Worm (Caenorhabditis elegans) whole organism, mixed stage, embryonic: Measurements from ENCODE around the gene tomm-22.

Source experiments
- ces-1 ChIP-seq: fragments of 150-350 bp; optimal IDR thresholded peaks from 2 replicates; lab custom pipeline; 2014; ENCODE audit warnings: missing biosample characterization, missing genetic modification reagents, missing genetic modification characterization
- mep-1 ChIP-seq: fragments of 150-350 bp; optimal IDR thresholded peaks from 2 replicates; lab custom pipeline; 2017; ENCODE audit warnings: missing biosample characterization, missing genetic modification reagents, missing genetic modification characterization, inconsistent platforms
- mls-2 ChIP-seq: sonication (generic microtip); optimal IDR thresholded peaks from 2 replicates; lab custom pipeline; 2016; ENCODE audit warnings: mild to moderate bottlenecking, missing genetic modification characterization, moderate library complexity, missing compliant biosample characterization
- nhr-28 ChIP-seq: fragments of 150-350 bp; optimal IDR thresholded peaks from 2 replicates; lab custom pipeline; 2014; ENCODE audit warnings: missing biosample characterization, missing genetic modification characterization
- nhr-76 ChIP-seq: sonication (generic microtip); optimal IDR thresholded peaks from 2 replicates; lab custom pipeline; 2017; ENCODE audit warnings: missing biosample characterization, missing genetic modification characterization
- pha-4 ChIP-seq: fragments of 150-350 bp; optimal IDR thresholded peaks from 2 replicates; lab custom pipeline; 2018; ENCODE audit warnings: missing biosample characterization, missing genetic modification reagents, missing genetic modification characterization
- sptf-1 ChIP-seq: sonication (generic microtip); optimal IDR thresholded peaks from 2 replicates; lab custom pipeline; 2017; ENCODE audit warnings: mild to moderate bottlenecking, missing genetic modification characterization, moderate library complexity, missing compliant biosample characterization
- tbx-8 ChIP-seq: fragments of 200-800 bp; sonication (Bioruptor generic); optimal IDR thresholded peaks from 2 replicates; lab custom pipeline; 2018; ENCODE audit warnings: mild to moderate bottlenecking, missing genetic modification characterization, moderate library complexity, missing compliant biosample characterization
- unc-62 ChIP-seq: fragments of 150-350 bp; optimal IDR thresholded peaks from 2 replicates; lab custom pipeline; 2014; ENCODE audit warnings: missing biosample characterization, missing genetic modification reagents, missing genetic modification characterization
- ztf-11 ChIP-seq: fragments of 150-350 bp; optimal IDR thresholded peaks from 2 replicates; lab custom pipeline; 2014; ENCODE audit warnings: missing biosample characterization, missing genetic modification characterization

DNA sequence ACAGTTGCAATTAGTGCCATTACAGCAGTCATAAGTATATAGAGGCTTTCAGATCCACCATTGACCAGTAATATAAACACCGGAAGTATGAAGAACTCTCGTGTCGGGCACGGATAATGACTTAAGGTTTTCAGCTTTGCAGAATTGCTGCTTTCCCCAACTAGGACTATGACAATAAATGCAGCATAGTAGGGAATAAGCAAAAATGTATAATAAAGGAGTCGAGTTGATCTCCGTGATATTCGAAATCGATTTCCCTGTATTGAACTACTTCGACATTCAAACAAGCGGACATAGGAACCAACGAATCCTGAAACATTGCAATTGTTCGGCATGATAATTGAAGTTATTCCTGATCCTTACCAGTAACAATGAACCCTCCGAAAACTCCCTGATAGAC is 38.3 kb upstream of the tomm-22 start:
- TF ChIP-seq unc-62 (GFP tag; lab: Kevin White, UChicago) (no peak), mls-2 (tag; lab: Kevin White, UChicago) (no peak), sptf-1 (tag; lab: Kevin White, UChicago) (no peak), pha-4 (tag; lab: Kevin White, UChicago) (no peak), ztf-11 (tag; lab: Kevin White, UChicago) (no peak), ces-1 (GFP tag; lab: Kevin White, UChicago) (no peak), tbx-8 (GFP tag; lab: Kevin White, UChicago) (no peak), mep-1 (no peak), nhr-76 (tag; lab: Kevin White, UChicago) (no peak), nhr-28 (no peak)
